Fruit fly (Drosophila melanogaster): Measurements from ENCODE around the gene se.

DNA sequence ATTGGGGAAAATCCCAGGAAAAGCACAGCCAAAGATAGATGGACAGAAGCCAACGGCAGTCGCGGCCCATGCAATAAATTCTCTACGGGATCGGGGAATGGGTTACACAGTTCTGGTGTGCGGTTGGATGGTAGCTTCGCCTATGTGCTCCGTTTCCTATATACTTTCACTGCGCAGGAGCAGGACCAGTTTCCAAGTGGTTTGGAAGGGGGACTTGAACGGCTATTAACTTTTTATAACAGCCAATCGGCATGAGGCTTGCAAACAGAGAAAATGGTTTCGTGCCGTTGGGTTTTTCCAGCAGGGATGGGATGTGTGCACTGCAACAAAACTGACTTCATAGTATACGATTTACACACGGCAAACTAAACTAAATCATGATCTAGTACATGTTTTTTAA lies 18.0 kb downstream of the se start:
- TF ChIP-seq psq (optimal IDR thresholded peaks at IDR 0.05) (no peak), CG8478 (optimal IDR thresholded peaks at IDR 0.05) (no peak), usp (GFP tag; optimal IDR thresholded peaks at IDR 0.05) (no peak)

All from whole organism.